Worm (Caenorhabditis elegans) whole organism, L3 larva: ENCODE data around the gene kmo-2.
A peak's percentile ranks its signal among the peaks of the same experiment; 100 is the strongest.

ENCODE experiments used
- ceh-9 ChIP-seq: sonication (generic microtip); optimal IDR thresholded peaks from 2 replicates; lab custom pipeline; 2018; ENCODE audit warnings: missing biosample characterization, missing genetic modification characterization
- egl-27 ChIP-seq: sonication (generic microtip); optimal IDR thresholded peaks from 4 replicates; lab custom pipeline; 2017; ENCODE audit warnings: missing biosample characterization, missing genetic modification reagents, missing genetic modification characterization
- elt-1 ChIP-seq: fragments of 150-350 bp; optimal IDR thresholded peaks from 2 replicates; lab custom pipeline; 2014; ENCODE audit warnings: missing biosample characterization, missing genetic modification characterization
- elt-2 ChIP-seq: sonication (generic microtip); optimal IDR thresholded peaks from 2 replicates; lab custom pipeline; 2016; ENCODE audit warnings: missing genetic modification reagents, mild to moderate bottlenecking, missing genetic modification characterization, missing compliant biosample characterization
- fos-1 ChIP-seq: fragments of 150-350 bp; optimal IDR thresholded peaks from 2 replicates; lab custom pipeline; 2014; ENCODE audit warnings: missing biosample characterization, missing genetic modification characterization
- lin-39 ChIP-seq: fragments of 150-350 bp; optimal IDR thresholded peaks from 2 replicates; lab custom pipeline; 2018; ENCODE audit warnings: missing biosample characterization, missing genetic modification reagents, missing genetic modification characterization
- mml-1 ChIP-seq: fragments of 150-350 bp; sonication (generic microtip); optimal IDR thresholded peaks from 3 replicates; lab custom pipeline; 2014; ENCODE audit warnings: missing biosample characterization, missing genetic modification characterization
- nhr-12 ChIP-seq: fragments of 150-350 bp; optimal IDR thresholded peaks from 2 replicates; lab custom pipeline; 2014; ENCODE audit warnings: missing biosample characterization, missing genetic modification characterization
- nhr-23 ChIP-seq: fragments of 150-350 bp; optimal IDR thresholded peaks from 2 replicates; lab custom pipeline; 2014; ENCODE audit warnings: missing biosample characterization, missing genetic modification reagents, missing genetic modification characterization
- nhr-67 ChIP-seq: fragments of 150-350 bp; optimal IDR thresholded peaks from 2 replicates; lab custom pipeline; 2014; ENCODE audit warnings: missing biosample characterization, missing genetic modification characterization
- nhr-77 ChIP-seq: fragments of 150-350 bp; optimal IDR thresholded peaks from 2 replicates; lab custom pipeline; 2014; ENCODE audit warnings: missing biosample characterization, missing genetic modification characterization
- snpc-4 ChIP-seq: fragments of 150-350 bp; optimal IDR thresholded peaks from 2 replicates; lab custom pipeline; 2014; ENCODE audit warnings: missing biosample characterization, missing genetic modification characterization
- ztf-11 ChIP-seq: fragments of 150-350 bp; optimal IDR thresholded peaks from 2 replicates; lab custom pipeline; 2014; ENCODE audit warnings: missing biosample characterization, missing genetic modification characterization

ce11 chrV:12026878-12027477, 41.4 kb downstream of the kmo-2 start:
- TF ChIP-seq nhr-77 = no peak
- TF ChIP-seq egl-27 (tag; lab: Kevin White, UChicago) = no peak
- no peak for TF ChIP-seq elt-1 (tag; lab: Kevin White, UChicago)
- TF ChIP-seq nhr-67 (tag; lab: Kevin White, UChicago) = no peak
- no peak for TF ChIP-seq mml-1 (tag; lab: Kevin White, UChicago)
- no peak for TF ChIP-seq ztf-11 (tag; lab: Kevin White, UChicago)
- TF ChIP-seq snpc-4 = peak; percentile 24
- TF ChIP-seq nhr-12 (tag; lab: Kevin White, UChicago) = no peak
- no peak for TF ChIP-seq elt-2 (tag; lab: Kevin White, UChicago)
- peak; percentile 74 for TF ChIP-seq lin-39 (tag; lab: Kevin White, UChicago)
- no peak for TF ChIP-seq ceh-9 (tag; lab: Kevin White, UChicago)
- TF ChIP-seq nhr-23 (tag; lab: Kevin White, UChicago) = no peak
- TF ChIP-seq fos-1 = no peak
